Fruit fly (Drosophila melanogaster): Measurements from ENCODE around the gene CG8526.

dm6 chr3R:9779764-9780163 is 21.3 kb upstream of the CG8526 start, which contains the start of gene CG12947:
- TF ChIP-seq ovo (GFP tag; optimal IDR thresholded peaks at IDR 0.05) (no peak), Mnt (GFP tag; optimal IDR thresholded peaks at IDR 0.05) (no peak), CG14711 (tag; optimal IDR thresholded peaks at IDR 0.05) (no peak), Crg-1 (GFP tag; optimal IDR thresholded peaks at IDR 0.05) (no peak), Clk (GFP tag; optimal IDR thresholded peaks at IDR 0.05) (no peak), cnc (optimal IDR thresholded peaks at IDR 0.05) (no peak), CG5204 (GFP tag; optimal IDR thresholded peaks at IDR 0.05) (no peak), CG7101 (tag; optimal IDR thresholded peaks at IDR 0.05) (no peak), CG7045 (GFP tag; optimal IDR thresholded peaks at IDR 0.05) (no peak), CG1620 (GFP tag; optimal IDR thresholded peaks at IDR 0.05) (no peak), pad (GFP tag; optimal IDR thresholded peaks at IDR 0.05) (no peak), kay (GFP tag; ENCODE audit: borderline replicate concordance) (no peak), CG11617 (GFP tag; optimal IDR thresholded peaks at IDR 0.05) (no peak)
